Fruit fly (Drosophila melanogaster) whole organism, larva: ENCODE data around the gene spel1.

Experiments used
- noc ChIP-seq: fragments of 200-800 bp; sonication (Bioruptor generic); optimal IDR thresholded peaks from 3 replicates; lab custom pipeline; 2019; ENCODE audit warnings: missing biosample characterization, mild to moderate bottlenecking, missing genetic modification characterization, moderate library complexity

Gene spel1

DNA sequence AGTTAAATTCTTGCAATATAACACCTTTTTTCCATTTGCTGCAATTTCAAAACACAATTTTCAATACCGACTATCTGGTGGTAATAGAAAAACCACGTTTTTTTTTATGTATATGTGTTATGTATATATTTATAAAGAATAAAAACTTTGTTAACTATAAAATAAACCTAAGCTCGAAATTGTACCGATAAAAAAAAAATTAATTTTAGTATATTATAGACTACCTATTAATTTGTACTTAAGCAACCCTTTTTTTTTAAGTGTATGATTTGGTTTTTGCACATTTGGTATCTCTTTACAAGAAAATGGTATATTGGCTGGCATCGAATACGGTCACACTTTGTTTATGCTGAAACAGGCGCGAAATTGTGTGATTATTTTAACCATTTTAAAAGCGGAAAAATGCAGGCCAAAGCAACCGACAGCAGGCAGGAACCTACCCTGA, at the start of gene spel1:
TSS of gene spel1 (plus strand) at position 334 of the 445 bp plus-strand sequence.
- peak; percentile 43 for TF ChIP-seq noc (tag; lab: Kevin White, UChicago)

DNA sequence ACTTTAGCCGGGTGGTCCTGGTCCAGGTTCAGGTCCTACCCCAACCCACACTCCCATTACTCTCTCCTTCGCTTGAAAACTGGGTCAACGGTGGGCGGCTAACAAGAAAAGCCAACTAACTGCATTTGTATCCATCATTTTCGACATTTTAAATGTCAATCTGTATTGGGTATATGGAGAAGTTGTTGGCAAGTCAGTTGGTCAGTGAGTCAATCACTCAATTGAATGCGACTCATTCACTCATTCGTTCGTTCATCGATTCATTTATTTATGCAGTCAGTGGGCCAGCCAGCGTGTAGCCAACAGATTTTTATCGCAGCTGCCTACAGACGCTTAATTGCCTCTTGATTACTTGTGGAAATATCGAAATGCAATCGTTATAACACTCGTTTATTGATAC, 45.2 kb upstream of the spel1 start:
- TF ChIP-seq noc (tag; lab: Kevin White, UChicago) = no peak

DNA sequence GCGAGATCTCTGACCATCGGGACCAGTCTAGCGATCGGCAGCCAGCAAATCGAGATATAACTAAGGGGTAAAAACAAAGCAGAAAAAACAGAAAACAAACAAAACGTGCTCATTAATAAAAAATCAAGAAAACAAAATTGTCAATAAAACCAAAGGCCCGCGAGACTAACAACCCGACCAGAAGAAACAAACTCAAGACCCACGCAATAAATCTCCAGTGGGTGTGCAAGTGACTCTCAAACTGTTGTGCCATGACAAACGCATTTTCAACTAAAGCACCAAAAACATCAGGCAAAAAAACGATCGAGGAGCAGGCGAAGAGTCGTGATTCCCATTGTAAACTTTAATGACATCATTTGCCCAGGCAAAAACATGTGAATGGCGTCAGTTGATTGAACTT, 43.9 kb upstream of the spel1 start:
- TF ChIP-seq noc (tag; lab: Kevin White, UChicago) = no peak

DNA sequence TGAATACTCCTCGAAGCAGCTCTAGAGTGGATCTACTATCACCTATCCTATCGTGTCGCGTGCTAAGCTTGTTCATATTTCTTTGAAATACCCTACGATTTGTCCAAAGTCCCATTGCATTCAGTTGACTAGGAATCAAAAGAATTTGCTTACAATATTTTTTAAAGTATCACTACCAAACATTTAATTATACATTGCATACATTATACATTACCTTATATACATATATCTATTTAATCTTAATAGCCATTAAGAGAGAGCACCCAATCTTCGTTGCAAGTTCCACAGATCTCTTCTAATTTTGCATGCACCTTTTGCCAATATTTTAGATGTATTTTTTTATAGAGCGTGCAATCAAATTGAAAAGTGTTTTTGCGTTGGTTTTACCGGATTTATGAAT, 43.3 kb upstream of the spel1 start:
- no peak for TF ChIP-seq noc (tag; lab: Kevin White, UChicago)

DNA sequence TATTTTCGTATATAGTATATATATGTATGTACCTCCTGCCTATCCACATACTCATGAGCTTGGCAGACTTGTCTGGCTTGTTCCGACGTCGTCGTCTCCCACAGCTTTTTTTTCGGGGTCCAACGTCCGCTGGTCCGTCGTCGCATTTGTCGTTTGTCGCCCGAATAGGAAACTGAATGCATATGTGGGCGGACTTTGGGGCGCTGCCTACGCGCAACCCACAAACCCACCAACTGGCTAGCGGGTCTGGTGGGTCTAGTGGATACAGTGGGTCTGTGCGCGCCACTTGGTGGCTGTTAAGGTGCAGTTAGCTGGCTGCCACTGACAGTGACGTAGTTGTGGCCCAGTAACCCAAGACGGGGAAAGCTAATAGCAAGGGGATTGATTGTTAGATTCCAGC, 42.9 kb upstream of the spel1 start:
- TF ChIP-seq noc (tag; lab: Kevin White, UChicago) = no peak

DNA sequence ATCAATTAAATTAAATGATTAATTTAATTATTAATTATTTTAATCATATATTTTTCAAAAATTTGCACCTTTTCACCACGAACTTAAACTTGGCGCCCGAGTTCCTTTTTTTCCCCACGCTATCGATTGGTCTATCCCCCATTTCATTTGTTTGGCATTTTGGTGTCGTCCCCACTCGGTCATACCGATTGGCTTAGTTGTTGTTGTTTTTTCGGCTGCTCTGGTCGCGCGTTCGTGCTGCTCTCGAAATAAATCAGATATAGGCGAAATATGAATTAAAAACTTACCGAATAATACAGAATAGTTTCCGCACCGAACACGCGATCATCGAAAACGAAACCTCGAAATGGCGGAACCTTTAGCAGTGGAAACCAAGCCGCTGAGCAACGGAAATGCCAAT, 27.9 kb upstream of the spel1 start, which contains the start of gene CG33090:
TSS of gene CG33090 (plus strand) at position 194 of the 400 bp plus-strand sequence.
- TF ChIP-seq noc (tag; lab: Kevin White, UChicago) = no peak

DNA sequence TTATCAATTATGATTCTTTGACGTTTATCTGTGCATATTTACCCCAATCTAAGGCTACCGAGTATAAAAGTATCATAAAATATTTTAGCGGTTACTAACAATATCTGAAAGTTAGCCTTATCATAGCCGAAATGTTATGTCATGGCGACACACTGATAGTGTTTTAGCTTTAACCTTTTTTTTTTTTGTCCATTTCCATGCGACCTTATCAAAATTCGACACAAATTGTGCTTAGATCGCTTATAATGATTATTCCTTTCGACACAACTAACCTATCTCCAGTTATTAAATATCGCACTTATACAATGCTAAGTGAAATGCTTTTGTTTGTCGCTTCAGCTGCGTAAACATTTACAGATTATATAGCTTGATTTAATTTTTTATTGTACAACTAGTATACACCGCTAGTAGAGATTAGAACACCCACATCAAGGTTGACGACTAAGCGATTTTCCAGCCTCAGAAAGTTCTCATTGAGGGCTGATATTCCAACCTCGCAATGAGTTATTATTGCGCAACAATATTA, 25.5 kb upstream of the spel1 start:
- TF ChIP-seq noc (tag; lab: Kevin White, UChicago) = peak; percentile 53

DNA sequence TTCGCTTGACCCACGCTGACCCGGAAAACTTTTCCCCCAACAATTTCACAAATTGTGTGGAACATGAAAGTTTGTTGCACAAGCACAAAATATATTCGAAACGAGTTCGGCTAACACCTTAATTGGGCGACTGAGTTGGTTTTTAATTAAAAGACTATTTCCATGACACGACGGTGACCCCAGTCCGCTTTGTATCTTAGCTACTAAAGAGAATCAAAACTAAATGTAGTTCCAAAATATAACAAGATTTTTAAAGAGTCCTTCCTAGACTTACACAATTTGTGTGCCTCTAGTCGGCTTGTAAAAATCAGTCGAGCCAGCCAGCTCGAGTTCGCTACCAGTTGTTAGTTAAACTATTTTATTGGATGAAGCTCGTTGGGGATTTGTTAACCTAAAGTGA, 23.9 kb upstream of the spel1 start, which contains the start of gene CG15286:
TSS of gene CG15286 (plus strand) at position 301 of the 400 bp plus-strand sequence.
- TF ChIP-seq noc (tag; lab: Kevin White, UChicago) = no peak

DNA sequence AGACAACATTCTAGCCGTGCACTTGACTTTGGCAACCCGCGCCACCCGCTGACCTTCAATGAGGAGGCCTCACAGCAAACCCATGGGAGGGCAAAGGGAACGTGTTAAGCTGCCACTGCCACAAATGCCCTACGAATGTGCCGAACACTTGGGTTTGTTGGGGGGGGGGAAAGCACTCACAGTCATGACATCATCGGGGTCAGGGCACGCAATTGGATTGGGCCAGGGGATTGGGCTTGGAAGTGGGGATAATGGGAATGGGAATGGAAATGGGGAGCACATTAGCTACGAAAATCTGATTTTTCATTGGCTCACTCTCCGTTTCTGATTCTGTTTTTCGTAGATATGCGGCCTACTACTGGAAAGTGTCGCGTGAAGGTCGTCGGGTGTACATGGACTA, 20.9 kb upstream of the spel1 start:
- no peak for TF ChIP-seq noc (tag; lab: Kevin White, UChicago)

DNA sequence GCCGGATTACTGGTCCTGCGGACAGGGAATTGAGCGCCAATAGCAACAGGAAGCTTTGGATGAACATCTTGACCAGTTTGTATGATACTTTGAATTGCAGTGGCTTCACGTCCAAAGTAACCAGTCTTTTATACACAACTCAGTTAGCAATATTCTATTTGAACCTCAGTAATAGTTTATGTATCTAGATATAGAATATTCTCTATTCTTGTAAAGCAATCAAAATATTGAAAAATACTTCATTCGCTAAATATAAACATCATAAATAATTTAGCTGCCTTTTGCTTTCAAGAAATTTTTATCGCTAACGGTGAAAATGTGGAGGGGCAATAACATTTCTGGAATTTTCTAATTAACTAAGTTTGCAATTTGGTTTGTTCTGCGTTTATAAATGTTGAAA, 15.3 kb upstream of the spel1 start, which contains the start of gene Send2:
TSS of gene Send2 (minus strand) at position 101 of the 400 bp plus-strand sequence.
- TF ChIP-seq noc (tag; lab: Kevin White, UChicago) = no peak

DNA sequence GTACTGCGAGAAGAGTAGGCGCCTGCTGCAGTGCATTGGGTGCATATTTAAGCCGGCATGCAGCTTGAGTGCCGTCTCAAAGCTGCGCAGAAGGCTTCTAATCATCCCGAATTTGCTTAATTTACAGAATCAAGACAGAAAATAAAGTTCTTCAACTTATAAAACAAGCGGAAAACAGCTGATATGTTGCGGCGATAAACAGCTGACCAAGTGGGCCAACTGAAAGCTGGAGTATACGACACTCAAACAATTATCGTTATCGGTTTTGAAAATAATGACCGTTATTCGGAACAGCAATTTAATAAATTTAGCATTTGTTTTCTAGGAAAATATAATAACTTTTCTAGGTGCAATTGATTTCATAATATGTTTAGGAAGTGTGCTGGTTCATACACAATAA, 13.3 kb upstream of the spel1 start, which contains the start of gene mTTF:
TSS of gene mTTF (minus strand) at position 189 of the 400 bp plus-strand sequence.
- no peak for TF ChIP-seq noc (tag; lab: Kevin White, UChicago)

DNA sequence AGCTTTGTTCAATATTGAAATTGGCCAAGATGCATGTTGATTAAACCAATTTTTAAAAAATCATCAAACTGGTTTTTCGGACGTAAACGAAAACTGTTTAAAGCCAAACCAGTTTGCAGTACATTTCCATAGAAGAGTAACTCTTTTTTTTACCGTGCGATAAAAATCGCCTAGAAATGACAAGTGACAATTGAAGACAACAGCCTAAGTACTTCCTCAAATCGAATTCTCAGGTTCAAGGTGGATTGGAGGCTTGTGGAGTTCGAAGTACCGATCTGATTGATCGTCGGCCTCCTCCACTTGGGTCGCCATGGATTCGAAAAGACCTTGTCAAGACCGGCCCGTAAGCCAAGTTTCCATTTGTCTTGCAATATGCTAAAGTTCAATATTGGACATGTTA, 11.3 kb upstream of the spel1 start:
- no peak for TF ChIP-seq noc (tag; lab: Kevin White, UChicago)

DNA sequence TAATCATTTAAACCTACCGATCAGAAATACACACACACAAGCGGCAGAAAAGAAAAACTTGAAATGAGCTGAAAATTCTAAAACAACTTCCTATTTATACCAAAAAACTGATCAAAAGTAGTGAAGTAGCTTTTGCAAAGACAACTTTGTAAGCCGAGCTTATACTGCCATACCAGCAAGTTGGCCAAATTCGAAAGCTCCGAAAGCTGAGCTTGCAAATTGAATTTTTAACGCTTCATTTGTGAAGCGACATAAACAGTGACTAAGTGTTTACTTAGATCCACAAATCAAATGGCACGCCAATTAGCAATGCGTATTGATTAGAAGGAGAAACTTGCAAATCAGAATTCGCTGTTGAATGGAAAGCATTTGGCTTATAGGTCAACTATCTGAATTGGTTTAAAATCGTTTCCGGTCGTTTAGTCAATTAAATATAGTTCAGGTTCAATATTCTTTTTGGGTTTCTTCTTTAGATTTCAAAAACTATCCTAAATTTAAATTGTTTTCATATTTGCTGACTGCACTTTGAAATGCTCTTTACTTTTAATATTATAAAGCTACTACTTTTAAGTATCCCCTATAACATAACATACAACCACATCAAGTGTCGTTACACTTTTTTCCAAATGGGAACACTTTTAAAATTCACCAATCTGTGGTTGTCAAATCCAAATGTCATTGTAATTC, 10.3 kb upstream of the spel1 start, which contains the start of gene CG43052:
TSS of gene CG43052 (plus strand) at position 637 of the 687 bp plus-strand sequence.
- TF ChIP-seq noc (tag; lab: Kevin White, UChicago) = no peak

DNA sequence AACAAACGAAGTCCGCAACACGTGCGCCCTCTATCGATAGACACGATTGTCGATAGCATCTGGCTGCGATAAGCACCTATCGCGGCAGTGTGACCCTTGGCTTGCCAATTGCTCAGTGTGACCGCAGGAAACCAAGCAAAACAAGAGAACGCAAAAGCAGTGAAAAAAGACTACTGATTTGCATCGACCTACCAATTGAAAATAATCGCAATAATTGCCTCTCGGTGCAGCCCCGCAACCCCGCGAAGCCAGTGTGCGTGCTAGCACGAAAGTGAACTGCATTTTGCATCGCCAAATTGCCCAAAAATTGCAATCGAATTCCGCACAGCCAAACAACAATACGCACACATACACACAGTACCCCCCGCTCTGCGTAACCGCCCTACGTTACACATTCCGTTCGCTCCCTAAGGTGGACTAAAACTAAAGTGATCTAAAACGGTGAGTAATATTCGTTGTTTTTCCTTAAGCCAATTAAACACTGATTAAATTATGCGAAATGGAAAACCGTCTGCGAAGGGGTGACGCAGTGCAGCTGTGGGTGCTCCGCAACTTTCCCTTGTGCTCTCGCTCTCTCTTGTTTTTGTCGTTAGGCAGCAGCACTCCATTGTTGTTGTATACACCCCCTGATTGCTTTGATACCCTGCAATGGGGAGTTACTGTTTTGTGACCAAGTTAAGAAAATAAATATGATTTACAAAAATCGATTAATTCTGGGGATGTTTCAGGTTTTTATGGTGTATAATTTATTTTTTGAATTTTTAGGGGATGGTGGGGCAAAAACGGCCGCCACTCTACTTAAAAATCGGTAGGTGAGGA, 6.6 kb upstream of the spel1 start, which contains the start of gene Rab14:
TSS of gene Rab14 (plus strand) at position 113 of the 819 bp plus-strand sequence.
- TF ChIP-seq noc (tag; lab: Kevin White, UChicago) = peak; percentile 86

DNA sequence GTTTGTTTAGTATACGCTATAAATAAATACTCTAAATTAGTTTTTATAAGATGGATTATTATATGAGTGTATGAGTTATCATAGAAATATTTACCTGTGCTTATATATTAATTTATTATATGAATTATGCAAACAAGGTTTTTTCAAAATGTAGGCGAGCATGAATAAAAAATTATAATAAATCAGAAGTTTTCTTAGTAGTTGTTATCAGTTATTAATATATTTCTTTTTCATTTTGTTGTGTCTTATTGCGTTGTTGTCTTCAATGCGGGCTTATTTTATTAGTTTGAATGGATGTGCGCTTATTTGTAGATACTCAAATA, 6.1 kb upstream of the spel1 start:
- no peak for TF ChIP-seq noc (tag; lab: Kevin White, UChicago)

DNA sequence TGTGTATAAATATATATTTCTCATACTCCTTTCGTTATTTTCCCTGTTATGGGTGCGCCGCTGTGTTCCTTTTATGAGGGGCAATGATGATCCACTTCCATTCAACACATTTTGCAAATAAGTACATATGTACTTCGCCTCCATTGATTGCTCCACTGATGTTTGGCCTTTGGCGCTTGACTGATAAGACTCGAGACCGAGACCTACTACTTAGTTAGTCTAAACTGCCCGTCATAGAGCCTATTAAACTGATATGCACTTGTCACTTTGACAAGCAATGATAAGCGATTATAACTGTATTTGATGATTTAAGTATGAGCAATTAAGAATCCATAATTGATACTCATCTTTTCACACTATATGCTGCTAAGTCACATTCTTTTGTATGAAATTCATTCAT, 5.6 kb upstream of the spel1 start:
- no peak for TF ChIP-seq noc (tag; lab: Kevin White, UChicago)
